ENCODE assay signal across 1 worm cellular context in the genomic region with DNA sequence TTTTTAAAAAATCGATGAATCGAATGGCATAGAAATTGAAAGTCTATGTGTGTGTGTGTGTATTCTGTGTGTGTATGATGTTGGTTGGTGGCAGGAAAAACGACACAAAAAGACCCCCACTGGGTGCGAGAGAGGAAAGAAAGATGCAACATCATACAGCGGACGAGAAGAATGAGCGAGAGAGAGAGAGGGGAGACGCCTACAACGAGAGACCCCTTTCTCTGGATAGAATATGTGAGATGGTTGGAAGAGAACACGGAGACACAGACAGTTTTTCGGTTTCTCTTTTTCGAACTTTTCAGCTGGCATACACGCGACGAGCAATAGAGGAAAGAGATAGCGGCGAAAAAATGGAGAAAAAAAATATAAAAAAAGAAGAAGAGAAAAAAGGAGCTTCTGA.
TF ChIP-seq lines count a peak whose summit lies in the region.

No protein-coding gene starts in this region.

TF ChIP-seq in whole organism, L4 larva, 104 proteins besides CTCF, POLR2A, EP300 and RAD21 (continued from another document):
- TF ChIP-seq tra-1 (GFP tag; IDR thresholded peaks at IDR 0.05; lab: Robert Waterston, UW) (peak; percentile 46), ama-1 (optimal IDR thresholded peaks at IDR 0.05; lab: Kevin White, UChicago) (peak; percentile 9), ceh-20 (GFP tag; IDR thresholded peaks at IDR 0.05; lab: Robert Waterston, UW) (peak; percentile 44; the same call in 1 of the 2 replicates), hlh-11 (tag; optimal IDR thresholded peaks at IDR 0.05; lab: Kevin White, UChicago) (peak; percentile 92), rbr-2 (tag; optimal IDR thresholded peaks at IDR 0.05; lab: Kevin White, UChicago) (peak; percentile 83), nhr-28 (tag; optimal IDR thresholded peaks at IDR 0.05; lab: Kevin White, UChicago) (peak; percentile 71), F37D6.2 (tag; optimal IDR thresholded peaks at IDR 0.05; lab: Kevin White, UChicago) (no peak), lin-29 (GFP tag; IDR thresholded peaks at IDR 0.05; lab: Robert Waterston, UW) (no peak), nhr-25 (tag; optimal IDR thresholded peaks at IDR 0.05; lab: Kevin White, UChicago; ENCODE audit: borderline replicate concordance, insufficient read depth) (no peak), madf-5 (GFP tag; IDR thresholded peaks at IDR 0.05; lab: Robert Waterston, UW) (no peak), attf-4 (tag; optimal IDR thresholded peaks at IDR 0.05; lab: Kevin White, UChicago) (no peak), nhr-77 (tag; optimal IDR thresholded peaks at IDR 0.05; lab: Kevin White, UChicago) (peak; percentile 67), Y5F2A.4 (GFP tag; optimal IDR thresholded peaks at IDR 0.05; lab: Kevin White, UChicago) (no peak), dve-1 (tag; optimal IDR thresholded peaks at IDR 0.05; lab: Kevin White, UChicago; ENCODE audit: insufficient read depth) (peak; percentile 85), fos-1 (tag; optimal IDR thresholded peaks at IDR 0.05; lab: Kevin White, UChicago) (no peak), nhr-10 (tag; optimal IDR thresholded peaks at IDR 0.05; lab: Kevin White, UChicago) (peak; percentile 33), dmd-9 (GFP tag; IDR thresholded peaks at IDR 0.05; lab: Robert Waterston, UW) (0 out of 2 replicates have a peak, but pooled peaks have one; percentile 26), spr-1 (tag; optimal IDR thresholded peaks at IDR 0.05; lab: Kevin White, UChicago) (peak; percentile 41), mxl-2 (GFP tag; conservative IDR thresholded peaks at IDR 0.05; lab: Robert Waterston, UW) (no peak), zip-2 (tag; optimal IDR thresholded peaks at IDR 0.05; lab: Kevin White, UChicago) (no peak), hif-1 (tag; optimal IDR thresholded peaks at IDR 0.05; lab: Kevin White, UChicago) (peak in 1 of 2 experiments; percentile 81), zfp-3 (GFP tag; conservative IDR thresholded peaks at IDR 0.05; lab: Robert Waterston, UW) (no peak), nhr-41 (GFP tag; IDR thresholded peaks at IDR 0.05; lab: Robert Waterston, UW) (no peak)
